Worm (Caenorhabditis elegans) whole organism, L4/young adult: Measurements from ENCODE around the gene C34H4.5.

Experiments
- W03F9.2 ChIP-seq: fragments of 150-350 bp; optimal IDR thresholded peaks from 2 replicates; lab custom pipeline; 2014; ENCODE audit warnings: missing biosample characterization, missing genetic modification characterization
- dao-5 ChIP-seq: sonication (generic microtip); optimal IDR thresholded peaks from 2 replicates; lab custom pipeline; 2016; ENCODE audit warnings: missing genotype, missing genetic modification characterization, moderate library complexity, missing compliant biosample characterization
- him-1 ChIP-seq: sonication (generic microtip); optimal IDR thresholded peaks from 2 replicates; lab custom pipeline; 2016; ENCODE audit warnings: missing genotype, missing genetic modification reagents, missing genetic modification characterization, missing compliant biosample characterization

The C34H4.5 gene

ce11 chrIV:1549095-1550093 lies 637 bp downstream of the C34H4.5 start:
- TF ChIP-seq dao-5 (tag; lab: Kevin White, UChicago) (no peak), him-1 (tag; lab: Kevin White, UChicago) (no peak), W03F9.2 (tag; lab: Kevin White, UChicago) (no peak)

- TF ChIP-seq dao-5 (tag; lab: Kevin White, UChicago) = no peak
- TF ChIP-seq him-1 (tag; lab: Kevin White, UChicago) = no peak
- no peak for TF ChIP-seq W03F9.2 (tag; lab: Kevin White, UChicago)
These were observed 1.6 kb downstream of the C34H4.5 start, which contains the start of gene col-107 for ce11 chrIV:1548457-1548861. Gene col-107, plus strand, starts transcription at chrIV:1548721.

- TF ChIP-seq him-1 (tag; lab: Kevin White, UChicago) (no peak), dao-5 (tag; lab: Kevin White, UChicago) (no peak), W03F9.2 (tag; lab: Kevin White, UChicago) (no peak)
These were observed 2.9 kb downstream of the C34H4.5 start for ce11 chrIV:1547129-1547528.

ce11 chrIV:1536316-1536715 lies 13.7 kb downstream of the C34H4.5 start, which contains the start of gene K03H6.5:
Gene K03H6.5, minus strand, starts transcription at chrIV:1536416.
- TF ChIP-seq him-1 (tag; lab: Kevin White, UChicago) = no peak
- TF ChIP-seq dao-5 (tag; lab: Kevin White, UChicago) = no peak
- TF ChIP-seq W03F9.2 (tag; lab: Kevin White, UChicago) = no peak

ce11 chrIV:1523418-1523817 lies 26.6 kb downstream of the C34H4.5 start, which contains the start of gene K03H6.1:
Gene K03H6.1, plus strand, starts transcription at chrIV:1523718.
- TF ChIP-seq W03F9.2 (tag; lab: Kevin White, UChicago) (no peak), dao-5 (tag; lab: Kevin White, UChicago) (no peak), him-1 (tag; lab: Kevin White, UChicago) (no peak)

ce11 chrIV:1522358-1522757 lies 27.7 kb downstream of the C34H4.5 start:
- no peak for TF ChIP-seq him-1 (tag; lab: Kevin White, UChicago)
- TF ChIP-seq dao-5 (tag; lab: Kevin White, UChicago) = no peak
- TF ChIP-seq W03F9.2 (tag; lab: Kevin White, UChicago) = no peak

ce11 chrIV:1521224-1521623 lies 28.8 kb downstream of the C34H4.5 start, which contains the start of gene K03H6.4:
Gene K03H6.4, minus strand, starts transcription at chrIV:1521324.
- TF ChIP-seq him-1 (tag; lab: Kevin White, UChicago) (no peak), W03F9.2 (tag; lab: Kevin White, UChicago) (no peak), dao-5 (tag; lab: Kevin White, UChicago) (no peak)

- no peak for TF ChIP-seq dao-5 (tag; lab: Kevin White, UChicago)
- TF ChIP-seq him-1 (tag; lab: Kevin White, UChicago) = no peak
- TF ChIP-seq W03F9.2 (tag; lab: Kevin White, UChicago) = no peak
These were observed 33.5 kb downstream of the C34H4.5 start, which contains the start of gene clec-172 for ce11 chrIV:1516527-1516926. Gene clec-172, minus strand, starts transcription at chrIV:1516627.

ce11 chrIV:1515891-1516290 lies 34.1 kb downstream of the C34H4.5 start:
- TF ChIP-seq W03F9.2 (tag; lab: Kevin White, UChicago) = no peak
- TF ChIP-seq him-1 (tag; lab: Kevin White, UChicago) = no peak
- no peak for TF ChIP-seq dao-5 (tag; lab: Kevin White, UChicago)

- no peak for TF ChIP-seq him-1 (tag; lab: Kevin White, UChicago)
These were observed 35.6 kb downstream of the C34H4.5 start for ce11 chrIV:1514415-1514814.

- TF ChIP-seq dao-5 (tag; lab: Kevin White, UChicago) = no peak
These were observed 37.1 kb downstream of the C34H4.5 start for ce11 chrIV:1512944-1513343.

- TF ChIP-seq dao-5 (tag; lab: Kevin White, UChicago) = no peak
- no peak for TF ChIP-seq W03F9.2 (tag; lab: Kevin White, UChicago)
These were observed 39.8 kb downstream of the C34H4.5 start, which contains the start of gene txt-4 for ce11 chrIV:1510241-1510640. Gene txt-4, plus strand, starts transcription at chrIV:1510564.

- TF ChIP-seq W03F9.2 (tag; lab: Kevin White, UChicago) (no peak), dao-5 (tag; lab: Kevin White, UChicago) (no peak), him-1 (tag; lab: Kevin White, UChicago) (no peak)
These were observed 52.6 kb downstream of the C34H4.5 start, which contains the start of gene hxk-3 for ce11 chrIV:1497448-1497847. Gene hxk-3, plus strand, starts transcription at chrIV:1497626.
